Worm (Caenorhabditis elegans): ENCODE measurements around the gene dnj-18.

- TF ChIP-seq med-1 (GFP tag; optimal IDR thresholded peaks at IDR 0.05; ENCODE audit: insufficient read depth) (no peak), ref-1 (GFP tag; conservative IDR thresholded peaks at IDR 0.05) (no peak)
Measured at ce11 chrIII:4723922-4724321, 26.0 kb downstream of the dnj-18 start.

Measured in whole organism, midembryonic.